Worm (Caenorhabditis elegans) whole organism, young adult: ENCODE results near the gene elo-1.
A peak's percentile ranks its signal among the peaks of the same experiment; 100 is the strongest.

Source experiments
- C06A6.2 ChIP-seq: fragments of 200-800 bp; sonication (Bioruptor generic); conservative IDR thresholded peaks from 2 replicates; pipeline ENCODE4 v1.3.6; 2022; ENCODE audit warnings: missing genetic modification characterization, missing compliant biosample characterization
- F10E7.11 ChIP-seq: sonication (generic microtip); optimal IDR thresholded peaks from 2 replicates; lab custom pipeline; 2017; ENCODE audit warnings: mild to moderate bottlenecking, missing genetic modification characterization, moderate library complexity, missing compliant biosample characterization
- F33H1.4 ChIP-seq: fragments of 200-800 bp; sonication (Bioruptor generic); IDR thresholded peaks from 2 replicates; pipeline ENCODE4 v1.3.6; 2022; ENCODE audit warnings: missing genetic modification reagents, missing genetic modification characterization, missing compliant biosample characterization
- F37B4.10 ChIP-seq: fragments of 200-800 bp; sonication (Bioruptor generic); IDR thresholded peaks from 2 replicates; pipeline ENCODE4 v1.3.6; 2022; ENCODE audit warnings: missing genetic modification characterization, missing compliant biosample characterization
- F52B5.7 ChIP-seq: sonication (generic microtip); optimal IDR thresholded peaks from 2 replicates; lab custom pipeline; 2016; ENCODE audit warnings: mild to moderate bottlenecking, missing genetic modification characterization, missing compliant biosample characterization
- F57A8.1 ChIP-seq: fragments of 200-800 bp; sonication (Bioruptor generic); optimal IDR thresholded peaks from 2 replicates; lab custom pipeline; 2018; ENCODE audit warnings: mild to moderate bottlenecking, missing genetic modification characterization, moderate library complexity, missing compliant biosample characterization
- K12H6.12 ChIP-seq: fragments of 200-800 bp; sonication (Bioruptor generic); optimal IDR thresholded peaks from 2 replicates; lab custom pipeline; 2018; ENCODE audit warnings: mild to moderate bottlenecking, missing genetic modification characterization, missing compliant biosample characterization
- Y53G8AR.9 ChIP-seq: fragments of 200-800 bp; sonication (Bioruptor generic); conservative IDR thresholded peaks from 2 replicates; pipeline ENCODE4 v1.3.6; 2022; ENCODE audit warnings: missing genetic modification reagents, missing genetic modification characterization, missing compliant biosample characterization
- Y56A3A.18 ChIP-seq: fragments of 200-800 bp; sonication (Bioruptor generic); IDR thresholded peaks from 2 replicates; pipeline ENCODE4 v1.3.6; 2022; ENCODE audit warnings: missing genetic modification reagents, missing genetic modification characterization, missing compliant biosample characterization
- ZK185.1 ChIP-seq: sonication (generic microtip); optimal IDR thresholded peaks from 2 replicates; lab custom pipeline; 2016; ENCODE audit warnings: mild to moderate bottlenecking, missing genetic modification characterization, missing compliant biosample characterization; ENCODE audit not compliant: poor library complexity, severe bottlenecking
- akir-1 ChIP-seq: fragments of 200-800 bp; sonication (Bioruptor generic); optimal IDR thresholded peaks from 2 replicates; lab custom pipeline; 2018; ENCODE audit warnings: mild to moderate bottlenecking, missing genetic modification characterization, moderate library complexity, missing compliant biosample characterization
- attf-3 ChIP-seq: fragments of 200-800 bp; sonication (Bioruptor generic); conservative IDR thresholded peaks from 2 replicates; pipeline ENCODE4 v1.3.6; 2022; ENCODE audit warnings: missing genetic modification reagents, missing genetic modification characterization, missing compliant biosample characterization
- cebp-1 ChIP-seq, 2 experiments: fragments of 200-800 bp in 1 of 2; sonication (Bioruptor generic) in 1 of 2; sonication (generic microtip) in 1 of 2; IDR thresholded peaks in 1 of 2; optimal IDR thresholded peaks in 1 of 2; 2 replicates each; pipeline versions ENCODE4 v1.3.6 to Lab custom; 2017 to 2022; ENCODE audit warnings: missing compliant biosample characterization in 2 of 2, missing genetic modification characterization in 2 of 2, mild to moderate bottlenecking in 1 of 2, missing genetic modification reagents in 1 of 2, moderate library complexity in 1 of 2
- ceh-40 ChIP-seq: fragments of 200-800 bp; sonication (Bioruptor generic); IDR thresholded peaks from 2 replicates; pipeline ENCODE4 v1.3.6; 2022; ENCODE audit warnings: missing genetic modification characterization, missing compliant biosample characterization
- egrh-3 ChIP-seq: fragments of 200-800 bp; sonication (Bioruptor generic); IDR thresholded peaks from 2 replicates; pipeline ENCODE4 v1.3.6; 2022; ENCODE audit warnings: missing genetic modification reagents, missing genetic modification characterization, missing compliant biosample characterization
- ekl-4 ChIP-seq: fragments of 200-800 bp; sonication (Bioruptor generic); IDR thresholded peaks from 2 replicates; pipeline ENCODE4 v1.3.6; 2022; ENCODE audit warnings: missing genetic modification reagents, missing genetic modification characterization, missing compliant biosample characterization
- ets-4 ChIP-seq: fragments of 200-800 bp; sonication (Bioruptor generic); optimal IDR thresholded peaks from 2 replicates; lab custom pipeline; 2018; ENCODE audit warnings: mild to moderate bottlenecking, missing genetic modification characterization, missing compliant biosample characterization
- gei-17 ChIP-seq: fragments of 200-800 bp; sonication (Bioruptor generic); optimal IDR thresholded peaks from 2 replicates; lab custom pipeline; 2018; ENCODE audit warnings: mild to moderate bottlenecking, missing genetic modification characterization, missing compliant biosample characterization
- let-607 ChIP-seq, 2 experiments: fragments of 200-800 bp in 1 of 2; sonication (Bioruptor generic) in 1 of 2; sonication (generic microtip) in 1 of 2; optimal IDR thresholded peaks; 2 replicates each; lab custom pipeline; 2016 to 2018; ENCODE audit warnings: mild to moderate bottlenecking in 2 of 2, missing compliant biosample characterization in 2 of 2, missing genetic modification characterization in 2 of 2, moderate library complexity in 2 of 2, missing genotype in 1 of 2
- lin-35 ChIP-seq, 3 experiments: fragments of 150-350 bp in 2 of 3; sonication (generic microtip) in 1 of 3; optimal IDR thresholded peaks; 2 replicates each; lab custom pipeline; 2014 to 2018; ENCODE audit warnings: missing biosample characterization in 3 of 3, missing genetic modification characterization in 3 of 3, missing genetic modification reagents in 3 of 3
- madf-10 ChIP-seq: sonication (generic microtip); optimal IDR thresholded peaks from 2 replicates; lab custom pipeline; 2016; ENCODE audit warnings: mild to moderate bottlenecking, missing genetic modification characterization, missing compliant biosample characterization
- mel-28 ChIP-seq: sonication (generic microtip); optimal IDR thresholded peaks from 2 replicates; lab custom pipeline; 2016; ENCODE audit warnings: borderline replicate concordance, mild to moderate bottlenecking, missing genetic modification characterization, missing compliant biosample characterization
- nhr-80 ChIP-seq: sonication (generic microtip); optimal IDR thresholded peaks from 2 replicates; lab custom pipeline; 2016; ENCODE audit warnings: missing genetic modification characterization, missing compliant biosample characterization
- rec-8 ChIP-seq, 2 experiments: sonication (generic microtip); optimal IDR thresholded peaks; 2 replicates each; lab custom pipeline; 2016; ENCODE audit warnings: mild to moderate bottlenecking in 2 of 2, missing genetic modification characterization in 2 of 2, missing genetic modification reagents in 2 of 2, missing genotype in 2 of 2, missing biosample characterization in 1 of 2, missing compliant biosample characterization in 1 of 2, moderate library complexity in 1 of 2
- rpc-1 ChIP-seq, 2 experiments: fragments of 150-350 bp in 1 of 2; sonication (generic microtip) in 1 of 2; optimal IDR thresholded peaks; 2 replicates each; lab custom pipeline; 2014 to 2018; ENCODE audit warnings: missing biosample characterization in 1 of 2, missing genetic modification characterization in 1 of 2, missing genetic modification reagents in 1 of 2, missing genotype in 1 of 2
- snpc-1.1 ChIP-seq: sonication (generic microtip); optimal IDR thresholded peaks from 2 replicates; lab custom pipeline; 2017; ENCODE audit warnings: missing genetic modification characterization, mild to moderate bottlenecking, missing compliant biosample characterization, antibody characterized with exemption, moderate library complexity, missing genotype, missing genetic modification reagents; ENCODE audit not compliant: insufficient read depth
- snpc-1.3 ChIP-seq: sonication (generic microtip); optimal IDR thresholded peaks from 2 replicates; lab custom pipeline; 2017; ENCODE audit warnings: missing genetic modification characterization, mild to moderate bottlenecking, missing compliant biosample characterization, antibody characterized with exemption, moderate library complexity, missing genotype, missing genetic modification reagents; ENCODE audit not compliant: insufficient read depth
- snpc-4 ChIP-seq, 5 experiments: fragments of 150-350 bp in 1 of 5; sonication (generic microtip) in 4 of 5; optimal IDR thresholded peaks; 2 replicates each; lab custom pipeline; 2014 to 2018; ENCODE audit warnings: missing genetic modification characterization in 5 of 5, missing biosample characterization in 3 of 5, antibody characterized with exemption in 2 of 5, mild to moderate bottlenecking in 2 of 5, missing compliant biosample characterization in 2 of 5, missing genotype in 2 of 5, moderate library complexity in 2 of 5, missing genetic modification reagents in 1 of 5
- sptf-2 ChIP-seq: fragments of 200-800 bp; sonication (Bioruptor generic); optimal IDR thresholded peaks from 2 replicates; lab custom pipeline; 2018; ENCODE audit warnings: mild to moderate bottlenecking, missing genetic modification characterization, missing compliant biosample characterization
- ztf-18 ChIP-seq: sonication (generic microtip); optimal IDR thresholded peaks from 2 replicates; lab custom pipeline; 2016; ENCODE audit warnings: missing genotype, mild to moderate bottlenecking, missing genetic modification characterization, missing compliant biosample characterization
- ztf-25 ChIP-seq: fragments of 200-800 bp; sonication (Bioruptor generic); IDR thresholded peaks from 2 replicates; pipeline ENCODE4 v1.3.6; 2022; ENCODE audit warnings: missing genetic modification reagents, missing genetic modification characterization, missing compliant biosample characterization
- ztf-28 ChIP-seq: fragments of 200-800 bp; sonication (Bioruptor generic); IDR thresholded peaks from 2 replicates; pipeline ENCODE4 v1.3.6; 2022; ENCODE audit warnings: missing genetic modification reagents, missing genetic modification characterization, missing compliant biosample characterization
- ztf-6 ChIP-seq: fragments of 200-800 bp; sonication (Bioruptor generic); IDR thresholded peaks from 2 replicates; pipeline ENCODE4 v1.3.6; 2022; ENCODE audit warnings: missing genetic modification reagents, missing genetic modification characterization, missing compliant biosample characterization

Gene elo-1

DNA sequence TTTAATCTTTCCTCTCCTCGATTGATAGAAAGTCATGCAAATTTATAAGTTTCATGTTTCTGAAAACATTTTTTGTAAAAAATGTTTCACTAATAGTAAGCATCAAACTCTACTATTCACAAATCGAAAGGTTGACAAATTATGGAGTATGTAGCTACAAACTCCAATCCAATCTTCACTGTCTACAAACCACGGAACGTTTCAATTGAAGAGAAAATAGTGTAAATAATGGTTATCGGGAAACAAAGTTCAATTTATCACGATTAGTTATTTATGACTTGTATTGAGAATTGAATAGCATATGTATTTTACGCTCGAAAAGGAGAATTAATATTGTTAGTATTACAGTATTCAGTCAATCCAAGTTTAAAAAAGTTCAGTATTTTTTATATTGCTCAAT, 26.5 kb upstream of the elo-1 start:
- TF ChIP-seq nhr-80 (tag; lab: Kevin White, UChicago) (no peak), ets-4 (GFP tag; lab: Kevin White, UChicago) (no peak), rec-8 (tag; optimal IDR thresholded peaks at IDR 0.05; lab: Kevin White, UChicago) (no peak), mel-28 (tag; lab: Kevin White, UChicago) (no peak), let-607 (tag; optimal IDR thresholded peaks at IDR 0.05; lab: Kevin White, UChicago) (no peak), ztf-6 (no peak), Y56A3A.18 (no peak), attf-3 (GFP tag; lab: Robert Waterston, UW) (no peak)

DNA sequence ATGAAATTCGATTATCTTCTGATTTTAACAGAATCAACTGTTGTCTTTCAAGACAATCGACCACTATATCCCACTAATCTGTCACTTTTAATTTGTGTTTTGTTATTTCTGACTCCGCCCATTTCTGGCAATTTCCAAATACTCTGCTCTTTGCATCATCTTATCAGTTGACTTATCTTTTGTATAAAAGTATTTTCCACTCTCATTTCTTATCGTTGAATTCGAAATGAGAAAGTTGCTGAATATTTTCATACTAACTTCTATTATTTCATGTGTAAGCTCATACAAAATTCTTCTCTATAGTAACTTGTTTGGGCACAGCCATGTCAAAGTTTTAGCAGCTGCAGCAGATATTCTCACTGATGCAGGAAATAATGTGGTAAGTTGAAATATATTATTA, 26.1 kb upstream of the elo-1 start, which contains the start of gene ugt-21:
Gene ugt-21 (plus strand): TSS at position 212 of the 400 bp plus-strand sequence.
- TF ChIP-seq C06A6.2 (GFP tag; lab: Robert Waterston, UW) (no peak), ztf-18 (tag; lab: Kevin White, UChicago) (no peak), ceh-40 (GFP tag; lab: Robert Waterston, UW) (no peak), gei-17 (GFP tag; lab: Kevin White, UChicago) (no peak), rpc-1 (optimal IDR thresholded peaks at IDR 0.05; lab: Kevin White, UChicago) (no peak), rpc-1 (tag; optimal IDR thresholded peaks at IDR 0.05; lab: Kevin White, UChicago) (no peak), F37B4.10 (GFP tag; lab: Robert Waterston, UW) (no peak), snpc-1.1 (tag; lab: Kevin White, UChicago) (no peak), ZK185.1 (tag; lab: Kevin White, UChicago) (no peak), K12H6.12 (tag; lab: Kevin White, UChicago) (no peak), ztf-28 (GFP tag; lab: Robert Waterston, UW) (no peak), egrh-3 (GFP tag; lab: Robert Waterston, UW) (no peak), ekl-4 (GFP tag; lab: Robert Waterston, UW) (no peak)

DNA sequence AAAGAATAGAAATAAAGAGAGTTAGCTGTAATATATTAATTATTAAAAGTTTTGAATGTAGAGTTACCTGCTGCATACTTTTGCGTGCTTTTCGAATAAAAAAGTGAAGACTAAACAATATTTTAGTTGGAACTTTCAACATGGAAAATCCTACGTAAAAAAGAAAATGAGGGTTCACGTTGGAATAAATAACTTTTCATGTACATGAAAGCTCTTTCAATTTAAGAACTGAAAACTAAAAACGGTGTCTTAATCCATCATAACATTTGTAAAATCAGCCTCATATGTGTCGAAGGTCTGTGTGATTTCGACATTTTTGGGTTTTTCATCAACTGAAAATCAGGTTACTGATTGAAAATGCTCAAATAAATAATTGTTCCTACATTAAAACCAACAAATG, 19.9 kb upstream of the elo-1 start, which contains the start of gene ttr-9:
Gene ttr-9 (minus strand): TSS at position 101 of the 400 bp plus-strand sequence.
- TF ChIP-seq snpc-1.3 (tag; lab: Kevin White, UChicago) (no peak), F10E7.11 (no peak), lin-35 (GFP tag; optimal IDR thresholded peaks at IDR 0.05; lab: Kevin White, UChicago) (no peak), F33H1.4 (GFP tag; lab: Robert Waterston, UW) (no peak), F57A8.1 (GFP tag; lab: Kevin White, UChicago) (no peak), madf-10 (tag; lab: Kevin White, UChicago) (no peak), sptf-2 (GFP tag; lab: Kevin White, UChicago) (no peak), F52B5.7 (tag; lab: Kevin White, UChicago) (no peak), akir-1 (GFP tag; lab: Kevin White, UChicago) (no peak), ztf-25 (GFP tag; lab: Robert Waterston, UW) (no peak), cebp-1 (GFP tag; IDR thresholded peaks at IDR 0.05; lab: Robert Waterston, UW) (no peak), cebp-1 (tag; optimal IDR thresholded peaks at IDR 0.05; lab: Kevin White, UChicago) (no peak), Y56A3A.18 (no peak)

DNA sequence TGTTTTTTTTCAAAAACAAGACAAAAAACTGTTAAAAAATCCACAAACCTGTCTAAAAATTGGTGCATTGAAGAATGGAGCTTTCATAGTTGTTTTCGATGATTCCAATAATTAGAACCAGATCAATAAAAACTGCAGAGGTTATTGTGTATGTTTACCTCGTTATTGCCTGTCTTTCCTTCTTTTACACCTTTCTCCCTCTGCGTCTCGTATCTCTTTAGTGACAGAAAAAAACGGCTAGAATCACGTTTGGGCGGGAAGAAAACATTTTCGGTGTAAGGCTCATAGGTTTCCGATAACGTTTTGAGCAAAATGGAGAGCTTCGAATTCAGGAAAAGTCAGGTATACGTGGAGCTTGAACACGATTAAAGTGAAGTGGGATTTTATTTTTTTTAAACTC, 17.6 kb upstream of the elo-1 start, which contains the start of gene ethe-1:
Gene ethe-1 (minus strand): TSS at position 150 of the 400 bp plus-strand sequence.
- TF ChIP-seq snpc-4 (GFP tag; optimal IDR thresholded peaks at IDR 0.05; lab: Kevin White, UChicago): no peak
- TF ChIP-seq snpc-4 (tag; optimal IDR thresholded peaks at IDR 0.05; lab: Kevin White, UChicago): peak; percentile 9 to 47 (median 38)
- TF ChIP-seq nhr-80 (tag; lab: Kevin White, UChicago): peak; percentile 18
- TF ChIP-seq F33H1.4 (GFP tag; lab: Robert Waterston, UW): no peak
- no peak for TF ChIP-seq Y53G8AR.9 (GFP tag; lab: Robert Waterston, UW)
- TF ChIP-seq, all 124 proteins: peak for 2
